Fruit fly (Drosophila melanogaster) whole organism, wandering third instar larva: ENCODE data around the gene Hecw.

Experiments
- Hnf4 ChIP-seq: fragments of 200-800 bp; sonication (Bioruptor generic); optimal IDR thresholded peaks from 2 replicates; lab custom pipeline; 2016; ENCODE audit warnings: missing biosample characterization, mild to moderate bottlenecking, missing genetic modification characterization
- dsf ChIP-seq: sonication (Bioruptor generic); optimal IDR thresholded peaks from 2 replicates; lab custom pipeline; 2016; ENCODE audit warnings: missing biosample characterization, missing genetic modification characterization, borderline replicate concordance
- ey ChIP-seq: fragments of 200-800 bp; sonication (Bioruptor generic); optimal IDR thresholded peaks from 2 replicates; lab custom pipeline; 2016; ENCODE audit warnings: missing biosample characterization, missing genetic modification characterization
- fru ChIP-seq: fragments of 200-800 bp; sonication (Bioruptor generic); optimal IDR thresholded peaks from 3 replicates; lab custom pipeline; 2016; ENCODE audit warnings: missing biosample characterization, mild to moderate bottlenecking, missing genetic modification characterization

dm6 chrX:9650048-9650447, 41.3 kb downstream of the Hecw start:
- TF ChIP-seq Hnf4 (GFP tag; lab: Kevin White, UChicago), result no peak
- peak; percentile 44 for TF ChIP-seq ey (GFP tag; lab: Kevin White, UChicago)
- peak; percentile 18 for TF ChIP-seq fru (GFP tag; lab: Kevin White, UChicago)
- no peak for TF ChIP-seq dsf (GFP tag; lab: Kevin White, UChicago)
